Worm (Caenorhabditis elegans) whole organism, mixed stage, embryonic: Measurements from ENCODE around the gene fbxa-164.

Experiments used
- M03D4.4 ChIP-seq: sonication (generic microtip); optimal IDR thresholded peaks from 2 replicates; lab custom pipeline; 2017; ENCODE audit warnings: mild to moderate bottlenecking, missing genetic modification characterization, missing compliant biosample characterization
- bed-3 ChIP-seq: fragments of 200-800 bp; sonication (Bioruptor generic); optimal IDR thresholded peaks from 3 replicates; lab custom pipeline; 2018; ENCODE audit warnings: mild to moderate bottlenecking, missing genetic modification characterization, moderate library complexity, missing compliant biosample characterization
- blmp-1 ChIP-seq: fragments of 150-350 bp; optimal IDR thresholded peaks from 2 replicates; lab custom pipeline; 2014; ENCODE audit warnings: missing biosample characterization, missing genetic modification characterization
- ceh-39 ChIP-seq: fragments of 150-350 bp; optimal IDR thresholded peaks from 2 replicates; lab custom pipeline; 2014; ENCODE audit warnings: missing biosample characterization, missing genetic modification characterization
- ceh-43 ChIP-seq: fragments of 200-800 bp; sonication (Bioruptor generic); optimal IDR thresholded peaks from 2 replicates; lab custom pipeline; 2018; ENCODE audit warnings: mild to moderate bottlenecking, missing genetic modification characterization, moderate library complexity, missing compliant biosample characterization
- ceh-83 ChIP-seq: fragments of 200-800 bp; sonication (Bioruptor generic); optimal IDR thresholded peaks from 2 replicates; lab custom pipeline; 2018; ENCODE audit warnings: mild to moderate bottlenecking, missing genetic modification characterization, missing compliant biosample characterization
- ces-1 ChIP-seq: fragments of 150-350 bp; optimal IDR thresholded peaks from 2 replicates; lab custom pipeline; 2014; ENCODE audit warnings: missing biosample characterization, missing genetic modification reagents, missing genetic modification characterization
- cnd-1 ChIP-seq: fragments of 200-800 bp; sonication (Bioruptor generic); optimal IDR thresholded peaks from 2 replicates; lab custom pipeline; 2018; ENCODE audit warnings: mild to moderate bottlenecking, missing genetic modification characterization, missing compliant biosample characterization
- drap-1 ChIP-seq: fragments of 200-800 bp; sonication (Bioruptor generic); optimal IDR thresholded peaks from 3 replicates; lab custom pipeline; 2018; ENCODE audit warnings: mild to moderate bottlenecking, missing genetic modification characterization, missing compliant biosample characterization
- elt-1 ChIP-seq: sonication (generic microtip); optimal IDR thresholded peaks from 2 replicates; lab custom pipeline; 2017; ENCODE audit warnings: missing genetic modification characterization, mild to moderate bottlenecking, missing compliant biosample characterization, antibody characterized with exemption, moderate library complexity, borderline replicate concordance; ENCODE audit not compliant: insufficient read depth
- elt-3 ChIP-seq: fragments of 150-350 bp; optimal IDR thresholded peaks from 2 replicates; lab custom pipeline; 2014; ENCODE audit warnings: missing biosample characterization, missing genetic modification characterization
- flh-1 ChIP-seq: fragments of 200-800 bp; sonication (Bioruptor generic); optimal IDR thresholded peaks from 2 replicates; lab custom pipeline; 2018; ENCODE audit warnings: mild to moderate bottlenecking, missing genetic modification characterization, moderate library complexity, missing compliant biosample characterization
- ham-2 ChIP-seq: fragments of 200-800 bp; sonication (Bioruptor generic); optimal IDR thresholded peaks from 2 replicates; lab custom pipeline; 2018; ENCODE audit warnings: mild to moderate bottlenecking, missing genetic modification characterization, missing compliant biosample characterization
- hlh-1 ChIP-seq: fragments of 150-350 bp; optimal IDR thresholded peaks from 2 replicates; lab custom pipeline; 2014; ENCODE audit warnings: missing biosample characterization, missing genetic modification reagents, missing genetic modification characterization
- lin-13 ChIP-seq: fragments of 150-350 bp; optimal IDR thresholded peaks from 2 replicates; lab custom pipeline; 2014; ENCODE audit warnings: missing biosample characterization, missing genetic modification characterization
- lin-32 ChIP-seq: fragments of 200-800 bp; sonication (Bioruptor generic); optimal IDR thresholded peaks from 2 replicates; lab custom pipeline; 2018; ENCODE audit warnings: mild to moderate bottlenecking, missing genetic modification characterization, missing compliant biosample characterization
- lsy-2 ChIP-seq: fragments of 150-350 bp; optimal IDR thresholded peaks from 2 replicates; lab custom pipeline; 2014; ENCODE audit warnings: missing biosample characterization, missing genetic modification characterization
- mab-5 ChIP-seq: fragments of 150-350 bp; optimal IDR thresholded peaks from 2 replicates; lab custom pipeline; 2014; ENCODE audit warnings: missing biosample characterization, missing genetic modification characterization
- mep-1 ChIP-seq: fragments of 150-350 bp; optimal IDR thresholded peaks from 2 replicates; lab custom pipeline; 2017; ENCODE audit warnings: missing biosample characterization, missing genetic modification reagents, missing genetic modification characterization, inconsistent platforms
- nhr-12 ChIP-seq: fragments of 150-350 bp; optimal IDR thresholded peaks from 2 replicates; lab custom pipeline; 2014; ENCODE audit warnings: missing biosample characterization, missing genetic modification characterization
- nhr-2 ChIP-seq: fragments of 150-350 bp; optimal IDR thresholded peaks from 2 replicates; lab custom pipeline; 2014; ENCODE audit warnings: missing biosample characterization, missing genetic modification characterization
- nhr-28 ChIP-seq: fragments of 150-350 bp; optimal IDR thresholded peaks from 2 replicates; lab custom pipeline; 2014; ENCODE audit warnings: missing biosample characterization, missing genetic modification characterization
- nhr-76 ChIP-seq: sonication (generic microtip); optimal IDR thresholded peaks from 2 replicates; lab custom pipeline; 2017; ENCODE audit warnings: missing biosample characterization, missing genetic modification characterization
- pha-4 ChIP-seq: fragments of 150-350 bp; optimal IDR thresholded peaks from 2 replicates; lab custom pipeline; 2018; ENCODE audit warnings: missing biosample characterization, missing genetic modification reagents, missing genetic modification characterization
- sem-2 ChIP-seq: fragments of 200-800 bp; sonication (Bioruptor generic); optimal IDR thresholded peaks from 2 replicates; lab custom pipeline; 2018; ENCODE audit warnings: mild to moderate bottlenecking, missing genetic modification characterization, missing compliant biosample characterization
- snpc-4 ChIP-seq: fragments of 150-350 bp; optimal IDR thresholded peaks from 2 replicates; lab custom pipeline; 2014; ENCODE audit warnings: missing biosample characterization, missing genetic modification characterization
- unc-120 ChIP-seq: sonication (generic microtip); optimal IDR thresholded peaks from 2 replicates; lab custom pipeline; 2017; ENCODE audit warnings: missing genetic modification characterization, missing compliant biosample characterization; ENCODE audit not compliant: poor library complexity, severe bottlenecking
- unc-39 ChIP-seq: fragments of 150-350 bp; optimal IDR thresholded peaks from 2 replicates; lab custom pipeline; 2014; ENCODE audit warnings: missing biosample characterization, missing genetic modification characterization
- unc-62 ChIP-seq: fragments of 150-350 bp; optimal IDR thresholded peaks from 2 replicates; lab custom pipeline; 2014; ENCODE audit warnings: missing biosample characterization, missing genetic modification reagents, missing genetic modification characterization
- zip-8 ChIP-seq: fragments of 150-350 bp; optimal IDR thresholded peaks from 2 replicates; lab custom pipeline; 2014; ENCODE audit warnings: missing biosample characterization, missing genetic modification characterization
- ztf-11 ChIP-seq: fragments of 150-350 bp; optimal IDR thresholded peaks from 2 replicates; lab custom pipeline; 2014; ENCODE audit warnings: missing biosample characterization, missing genetic modification characterization

Gene fbxa-164

DNA sequence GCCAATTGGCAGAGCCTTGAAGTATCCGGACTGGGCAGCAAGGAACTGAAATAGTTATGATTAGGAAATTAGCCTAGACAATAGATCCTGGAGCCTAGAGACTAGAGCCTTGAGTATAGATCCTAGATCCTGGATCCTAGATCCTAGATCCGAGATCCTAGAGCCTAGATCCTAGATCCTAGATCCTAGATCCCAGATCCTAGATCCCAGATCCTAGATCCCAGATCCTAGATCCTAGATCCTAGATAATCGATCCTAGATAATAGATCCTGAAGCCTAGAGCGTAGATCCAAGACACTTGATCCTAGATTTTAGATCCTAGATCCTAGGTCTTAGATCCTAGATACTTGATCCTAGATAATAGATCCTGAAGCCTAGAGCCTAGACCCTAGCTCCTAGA lies 8.9 kb downstream of the fbxa-164 start:
- TF ChIP-seq nhr-12 (tag; lab: Kevin White, UChicago) (no peak), elt-1 (peak; percentile 73)

- TF ChIP-seq mep-1 (tag; lab: Kevin White, UChicago) (no peak), ceh-83 (GFP tag; lab: Kevin White, UChicago) (no peak), snpc-4 (no peak), pha-4 (tag; lab: Kevin White, UChicago) (no peak), ceh-39 (tag; lab: Kevin White, UChicago) (no peak), unc-39 (tag; lab: Kevin White, UChicago) (no peak), drap-1 (no peak), lin-13 (tag; lab: Kevin White, UChicago) (no peak), bed-3 (no peak), lin-32 (GFP tag; lab: Kevin White, UChicago) (no peak), ham-2 (no peak), unc-62 (GFP tag; lab: Kevin White, UChicago) (no peak), sem-2 (GFP tag; lab: Kevin White, UChicago) (no peak), nhr-2 (tag; lab: Kevin White, UChicago) (no peak), lsy-2 (no peak), flh-1 (GFP tag; lab: Kevin White, UChicago) (no peak)
- TF ChIP-seq, all 35 proteins: peak for 0
Observed at ce11 chrII:1603049-1603448, 10.8 kb downstream of the fbxa-164 start.

- TF ChIP-seq sem-2 (GFP tag; lab: Kevin White, UChicago) (no peak), mep-1 (tag; lab: Kevin White, UChicago) (no peak), nhr-2 (tag; lab: Kevin White, UChicago) (no peak), elt-3 (tag; lab: Kevin White, UChicago) (no peak), unc-39 (tag; lab: Kevin White, UChicago) (no peak), elt-1 (no peak), cnd-1 (tag; lab: Kevin White, UChicago) (no peak), ces-1 (GFP tag; lab: Kevin White, UChicago) (no peak), lin-32 (GFP tag; lab: Kevin White, UChicago) (no peak), mab-5 (no peak), flh-1 (GFP tag; lab: Kevin White, UChicago) (no peak), ztf-11 (tag; lab: Kevin White, UChicago) (no peak), nhr-76 (tag; lab: Kevin White, UChicago) (no peak), ceh-83 (GFP tag; lab: Kevin White, UChicago) (no peak), ham-2 (no peak), zip-8 (tag; lab: Kevin White, UChicago) (no peak), snpc-4 (no peak), bed-3 (no peak), nhr-28 (no peak), unc-120 (tag; lab: Kevin White, UChicago) (no peak)
Observed at ce11 chrII:1601507-1601906, 12.4 kb downstream of the fbxa-164 start, which contains the start of gene bath-47. Gene bath-47 (plus strand): TSS chrII:1601811.

- TF ChIP-seq unc-39 (tag; lab: Kevin White, UChicago) (no peak), ham-2 (no peak), unc-62 (GFP tag; lab: Kevin White, UChicago) (no peak), snpc-4 (no peak), ceh-39 (tag; lab: Kevin White, UChicago) (no peak), drap-1 (no peak), lsy-2 (no peak), lin-32 (GFP tag; lab: Kevin White, UChicago) (no peak), ztf-11 (tag; lab: Kevin White, UChicago) (no peak), bed-3 (no peak), blmp-1 (tag; lab: Kevin White, UChicago) (no peak), mab-5 (no peak), elt-3 (tag; lab: Kevin White, UChicago) (no peak), hlh-1 (no peak), ceh-43 (no peak), M03D4.4 (tag; lab: Kevin White, UChicago) (no peak)
Observed at ce11 chrII:1600661-1601060, 13.2 kb downstream of the fbxa-164 start, which contains the start of gene bath-26. Gene bath-26 (minus strand): TSS chrII:1600761.
